Fruit fly (Drosophila melanogaster): ENCODE results near the gene Rpt2.

DNA sequence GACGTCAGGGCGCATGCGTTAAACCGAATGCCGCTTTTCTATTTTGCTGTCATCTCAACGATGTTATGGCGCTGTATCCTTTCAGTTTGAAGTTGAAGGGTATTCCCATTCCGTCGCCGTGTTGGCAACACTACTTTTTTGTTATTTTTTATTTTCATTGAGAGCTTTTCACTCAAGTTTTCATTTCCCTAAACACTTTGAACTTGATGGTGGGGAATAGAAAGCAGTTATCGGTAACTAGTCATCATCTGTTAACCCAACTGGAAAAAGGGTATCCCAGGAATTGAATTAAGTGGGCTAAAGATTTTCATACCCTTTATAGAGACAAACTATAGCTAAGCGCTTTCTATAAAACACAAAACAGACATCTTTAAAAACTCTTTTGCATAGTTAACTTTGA lies 43.8 kb downstream of the Rpt2 start:
- TF ChIP-seq NC2α (GFP tag; optimal IDR thresholded peaks at IDR 0.05) (no peak), Dip2 (GFP tag; IDR thresholded peaks at IDR 0.05) (no peak), br (optimal IDR thresholded peaks at IDR 0.05) (no peak), Gsc (GFP tag; IDR thresholded peaks at IDR 0.05) (no peak), bbx (GFP tag; IDR thresholded peaks at IDR 0.05; ENCODE audit: partially characterized antibody) (no peak), run (tag; optimal IDR thresholded peaks at IDR 0.05) (no peak), GATAe (GFP tag; conservative IDR thresholded peaks at IDR 0.05) (no peak), Ets97D (GFP tag; optimal IDR thresholded peaks at IDR 0.05) (no peak), Stat92E (GFP tag; optimal IDR thresholded peaks at IDR 0.05) (no peak), Taf1 (GFP tag; IDR thresholded peaks at IDR 0.05) (no peak), onecut (GFP tag; IDR thresholded peaks at IDR 0.05) (no peak), E2f1 (GFP tag; IDR thresholded peaks at IDR 0.05) (no peak), org-1 (GFP tag; optimal IDR thresholded peaks at IDR 0.05) (no peak)

Data from whole organism, embryonic.